Worm (Caenorhabditis elegans) whole organism, midembryonic: ENCODE results near the gene mog-2.

Source experiments
- T22C8.4 ChIP-seq: fragments of 200-800 bp; sonication (Bioruptor generic); IDR thresholded peaks from 2 replicates; pipeline ENCODE4 v1.3.6; 2022; ENCODE audit warnings: missing genetic modification characterization, missing compliant biosample characterization
- cog-1 ChIP-seq: sonication (generic microtip); optimal IDR thresholded peaks from 2 replicates; lab custom pipeline; 2016; ENCODE audit warnings: missing genetic modification characterization, missing compliant biosample characterization
- flt-1 ChIP-seq: fragments of 200-800 bp; sonication (Bioruptor generic); IDR thresholded peaks from 2 replicates; pipeline ENCODE4 v1.3.6; 2022; ENCODE audit warnings: missing genetic modification characterization, missing compliant biosample characterization
- klf-2 ChIP-seq: fragments of 200-800 bp; sonication (Bioruptor generic); conservative IDR thresholded peaks from 2 replicates; pipeline ENCODE4 v1.3.6; 2022; ENCODE audit warnings: missing genetic modification reagents, missing genetic modification characterization, missing compliant biosample characterization
- med-1 ChIP-seq: sonication (generic microtip); optimal IDR thresholded peaks from 2 replicates; lab custom pipeline; 2017; ENCODE audit warnings: missing genetic modification characterization, mild to moderate bottlenecking, missing compliant biosample characterization, antibody characterized with exemption, missing genetic modification reagents; ENCODE audit not compliant: insufficient read depth
- ref-1 ChIP-seq: fragments of 200-800 bp; sonication (Bioruptor generic); conservative IDR thresholded peaks from 2 replicates; pipeline ENCODE4 v1.3.6; 2022; ENCODE audit warnings: missing genetic modification reagents, missing genetic modification characterization, missing compliant biosample characterization
- tab-1 ChIP-seq: fragments of 200-800 bp; sonication (Bioruptor generic); IDR thresholded peaks from 2 replicates; pipeline ENCODE4 v1.3.6; 2022; ENCODE audit warnings: missing genetic modification characterization, missing compliant biosample characterization
- ztf-23 ChIP-seq: fragments of 200-800 bp; sonication (Bioruptor generic); IDR thresholded peaks from 2 replicates; pipeline ENCODE4 v1.3.6; 2022; ENCODE audit warnings: missing genetic modification reagents, missing genetic modification characterization, missing compliant biosample characterization
- ztf-29 ChIP-seq: fragments of 200-800 bp; sonication (Bioruptor generic); IDR thresholded peaks from 2 replicates; pipeline ENCODE4 v1.3.6; 2022; ENCODE audit warnings: missing genetic modification reagents, missing genetic modification characterization, missing compliant biosample characterization

ce11 chrII:4301307-4301706 is 22.9 kb upstream of the mog-2 start, which contains the start of gene gtf-2F1:
- TF ChIP-seq ref-1 (GFP tag; lab: Robert Waterston, UW) (no peak), klf-2 (GFP tag; lab: Robert Waterston, UW) (no peak), ztf-29 (GFP tag; lab: Robert Waterston, UW) (no peak), tab-1 (no peak), med-1 (no peak), flt-1 (GFP tag; lab: Robert Waterston, UW) (no peak), cog-1 (no peak), T22C8.4 (GFP tag; lab: Robert Waterston, UW) (no peak), ztf-23 (GFP tag; lab: Robert Waterston, UW) (no peak)
